Fruit fly (Drosophila melanogaster) whole organism, embryonic: ENCODE results near the gene Rab9Fb.
A peak's percentile ranks its signal among the peaks of the same experiment; 100 is the strongest.

ENCODE experiments used
- Atf3 ChIP-seq: fragments of 200-800 bp; sonication (Bioruptor generic); optimal IDR thresholded peaks from 3 replicates; lab custom pipeline; 2016; ENCODE audit warnings: missing biosample characterization, missing genetic modification characterization
- Atf6 ChIP-seq: fragments of 200-800 bp; sonication (Bioruptor generic); IDR thresholded peaks from 2 replicates; pipeline ENCODE4 v1.3.6; 2022; ENCODE audit warnings: missing biosample characterization, missing genetic modification characterization
- Bdp1 ChIP-seq: fragments of 200-800 bp; sonication (Bioruptor generic); optimal IDR thresholded peaks from 3 replicates; lab custom pipeline; 2016; ENCODE audit warnings: missing biosample characterization, missing genetic modification characterization
- Bgb ChIP-seq: fragments of 200-800 bp; sonication (Bioruptor generic); IDR thresholded peaks from 2 replicates; pipeline ENCODE4 v1.3.6; 2022; ENCODE audit warnings: missing biosample characterization, missing genetic modification characterization; ENCODE audit not compliant: partially characterized antibody
- CG11085 ChIP-seq: fragments of 200-800 bp; sonication (Bioruptor generic); IDR thresholded peaks from 2 replicates; pipeline ENCODE4 v1.3.6; 2022; ENCODE audit warnings: missing biosample characterization, missing genetic modification characterization
- CG11560 ChIP-seq: fragments of 200-800 bp; sonication (Bioruptor generic); IDR thresholded peaks from 3 replicates; pipeline ENCODE4 v1.3.6; 2022; ENCODE audit warnings: missing biosample characterization, missing genetic modification characterization
- CG13287 ChIP-seq: fragments of 200-800 bp; sonication (Bioruptor generic); IDR thresholded peaks from 2 replicates; pipeline ENCODE4 v1.3.6; 2022; ENCODE audit warnings: missing biosample characterization, missing genetic modification characterization; ENCODE audit not compliant: partially characterized antibody
- CG1792 ChIP-seq: fragments of 200-800 bp; sonication (Bioruptor generic); optimal IDR thresholded peaks from 2 replicates; lab custom pipeline; 2016; ENCODE audit warnings: missing biosample characterization, missing genetic modification characterization
- CG2202 ChIP-seq: fragments of 200-800 bp; sonication (Bioruptor generic); optimal IDR thresholded peaks from 2 replicates; lab custom pipeline; 2018; ENCODE audit warnings: missing biosample characterization, mild to moderate bottlenecking, missing genetic modification characterization
- CG30431 ChIP-seq: fragments of 200-800 bp; sonication (Bioruptor generic); optimal IDR thresholded peaks from 2 replicates; lab custom pipeline; 2017; ENCODE audit warnings: missing biosample characterization, missing genetic modification characterization
- CG31365 ChIP-seq: fragments of 200-800 bp; sonication (Bioruptor generic); optimal IDR thresholded peaks from 2 replicates; lab custom pipeline; 2018; ENCODE audit warnings: missing biosample characterization, mild to moderate bottlenecking, missing genetic modification characterization
- CG32767 ChIP-seq: fragments of 200-800 bp; sonication (Bioruptor generic); IDR thresholded peaks from 2 replicates; pipeline ENCODE4 v1.3.6; 2022; ENCODE audit warnings: missing biosample characterization, missing genetic modification characterization
- CG34376 ChIP-seq: fragments of 200-800 bp; sonication (Bioruptor generic); optimal IDR thresholded peaks from 2 replicates; lab custom pipeline; 2018; ENCODE audit warnings: missing biosample characterization, mild to moderate bottlenecking, missing genetic modification characterization
- CG42726 ChIP-seq: fragments of 200-800 bp; sonication (Bioruptor generic); IDR thresholded peaks from 2 replicates; pipeline ENCODE4 v1.3.6; 2022; ENCODE audit warnings: missing biosample characterization, missing genetic modification characterization; ENCODE audit not compliant: partially characterized antibody
- CG4282 ChIP-seq: fragments of 200-800 bp; sonication (Bioruptor generic); optimal IDR thresholded peaks from 2 replicates; lab custom pipeline; 2016; ENCODE audit warnings: missing biosample characterization, missing genetic modification characterization
- CG43689 ChIP-seq: fragments of 200-800 bp; sonication (Bioruptor generic); IDR thresholded peaks from 2 replicates; pipeline ENCODE4 v1.3.6; 2022; ENCODE audit warnings: missing biosample characterization, missing genetic modification characterization
- CG4404 ChIP-seq: fragments of 200-800 bp; sonication (Bioruptor generic); IDR thresholded peaks from 2 replicates; pipeline ENCODE4 v1.3.6; 2022; ENCODE audit warnings: missing biosample characterization, missing genetic modification characterization
- CG4707 ChIP-seq: fragments of 200-800 bp; sonication (Bioruptor generic); optimal IDR thresholded peaks from 2 replicates; lab custom pipeline; 2018; ENCODE audit warnings: missing biosample characterization, mild to moderate bottlenecking, missing genetic modification characterization, moderate library complexity
- CG4854 ChIP-seq: fragments of 200-800 bp; sonication (Bioruptor generic); optimal IDR thresholded peaks from 2 replicates; lab custom pipeline; 2016; ENCODE audit warnings: missing biosample characterization, missing genetic modification characterization, inconsistent platforms
- CG6765 ChIP-seq: fragments of 200-800 bp; sonication (Bioruptor generic); optimal IDR thresholded peaks from 3 replicates; lab custom pipeline; 2017; ENCODE audit warnings: missing biosample characterization, mild to moderate bottlenecking, missing genetic modification characterization
- CG7357 ChIP-seq: fragments of 200-800 bp; sonication (Bioruptor generic); IDR thresholded peaks from 3 replicates; pipeline ENCODE4 v1.3.6; 2022; ENCODE audit warnings: missing biosample characterization, missing genetic modification characterization
- CG9797 ChIP-seq: fragments of 200-800 bp; sonication (Bioruptor generic); optimal IDR thresholded peaks from 3 replicates; lab custom pipeline; 2018; ENCODE audit warnings: missing biosample characterization, mild to moderate bottlenecking, missing genetic modification characterization
- CG9932 ChIP-seq: fragments of 200-800 bp; sonication (Bioruptor generic); IDR thresholded peaks from 2 replicates; pipeline ENCODE4 v1.3.6; 2022; ENCODE audit warnings: missing biosample characterization, missing genetic modification characterization
- CHES-1-like ChIP-seq: fragments of 200-800 bp; sonication (Bioruptor generic); optimal IDR thresholded peaks from 2 replicates; lab custom pipeline; 2016; ENCODE audit warnings: missing biosample characterization, missing genetic modification characterization
- CkIIα-i1 ChIP-seq: fragments of 200-800 bp; sonication (Bioruptor generic); IDR thresholded peaks from 2 replicates; pipeline ENCODE4 v1.3.6; 2022; ENCODE audit warnings: missing biosample characterization, missing genetic modification characterization
- Hand ChIP-seq: fragments of 200-800 bp; sonication (Bioruptor generic); optimal IDR thresholded peaks from 2 replicates; lab custom pipeline; 2017; ENCODE audit warnings: mild to moderate bottlenecking, missing biosample characterization, missing genetic modification reagents, missing genetic modification characterization
- Hr3 ChIP-seq: fragments of 200-800 bp; sonication (Bioruptor generic); optimal IDR thresholded peaks from 3 replicates; lab custom pipeline; 2016; ENCODE audit warnings: missing biosample characterization, missing genetic modification characterization
- Hr39 ChIP-seq: fragments of >200 bp; optimal IDR thresholded peaks from 2 replicates; lab custom pipeline; 2017
- Hr51 ChIP-seq, 2 experiments: fragments of 200-800 bp; sonication (Bioruptor generic); optimal IDR thresholded peaks; 2 replicates in 1 of 2; 3 replicates in 1 of 2; lab custom pipeline; 2016 to 2018; ENCODE audit warnings: missing biosample characterization in 2 of 2, missing genetic modification characterization in 2 of 2, mild to moderate bottlenecking in 1 of 2, moderate library complexity in 1 of 2
- NK7.1 ChIP-seq: fragments of 200-800 bp; sonication (Bioruptor generic); optimal IDR thresholded peaks from 3 replicates; lab custom pipeline; 2016; ENCODE audit warnings: missing biosample characterization, missing genetic modification characterization
- Scr ChIP-seq: fragments of 200-800 bp; sonication (Bioruptor generic); IDR thresholded peaks from 2 replicates; pipeline ENCODE4 v1.3.6; 2022; ENCODE audit warnings: missing biosample characterization, missing genetic modification characterization; ENCODE audit not compliant: partially characterized antibody
- Six4 ChIP-seq: fragments of 200-800 bp; sonication (Bioruptor generic); optimal IDR thresholded peaks from 2 replicates; lab custom pipeline; 2016; ENCODE audit warnings: missing biosample characterization, missing genetic modification characterization
- Stat92E ChIP-seq, 3 experiments: fragments of >200 bp in 2 of 3; fragments of 200-800 bp in 1 of 3; sonication (Bioruptor generic) in 1 of 3; optimal IDR thresholded peaks; 2 replicates each; lab custom pipeline; 2017 to 2019; ENCODE audit warnings: missing biosample characterization in 3 of 3, missing genetic modification characterization in 3 of 3, mild to moderate bottlenecking in 1 of 3, moderate library complexity in 1 of 3
- amos ChIP-seq: fragments of 200-800 bp; sonication (Bioruptor generic); IDR thresholded peaks from 2 replicates; pipeline ENCODE4 v1.3.6; 2022; ENCODE audit warnings: missing biosample characterization, missing genetic modification characterization; ENCODE audit not compliant: partially characterized antibody
- ap ChIP-seq: fragments of 200-800 bp; sonication (Bioruptor generic); IDR thresholded peaks from 2 replicates; pipeline ENCODE4 v1.3.6; 2022; ENCODE audit warnings: missing biosample characterization, missing genetic modification characterization
- bbx ChIP-seq: fragments of 200-800 bp; sonication (Bioruptor generic); IDR thresholded peaks from 2 replicates; pipeline ENCODE4 v1.3.6; 2022; ENCODE audit warnings: missing biosample characterization, missing genetic modification characterization; ENCODE audit not compliant: partially characterized antibody
- dati ChIP-seq: fragments of 200-800 bp; sonication (Bioruptor generic); IDR thresholded peaks from 2 replicates; pipeline ENCODE4 v1.3.6; 2022; ENCODE audit warnings: missing biosample characterization, missing genetic modification characterization
- disco-r ChIP-seq: fragments of 200-800 bp; sonication (Bioruptor generic); optimal IDR thresholded peaks from 2 replicates; lab custom pipeline; 2016; ENCODE audit warnings: missing biosample characterization, missing genetic modification characterization
- fd96Cb ChIP-seq: fragments of 200-800 bp; sonication (Bioruptor generic); optimal IDR thresholded peaks from 2 replicates; lab custom pipeline; 2018; ENCODE audit warnings: missing biosample characterization, mild to moderate bottlenecking, missing genetic modification characterization, moderate library complexity
- gem ChIP-seq: fragments of 200-800 bp; sonication (Bioruptor generic); optimal IDR thresholded peaks from 2 replicates; lab custom pipeline; 2019; ENCODE audit warnings: missing biosample characterization, mild to moderate bottlenecking, missing genetic modification characterization, moderate library complexity
- grau ChIP-seq: fragments of 200-800 bp; optimal IDR thresholded peaks from 3 replicates; lab custom pipeline; 2019; ENCODE audit warnings: missing biosample characterization, mild to moderate bottlenecking, missing genetic modification characterization, moderate library complexity
- hbn ChIP-seq: fragments of 200-800 bp; sonication (Bioruptor generic); IDR thresholded peaks from 2 replicates; pipeline ENCODE4 v1.3.6; 2022; ENCODE audit warnings: missing biosample characterization, missing genetic modification characterization; ENCODE audit not compliant: partially characterized antibody
- nom ChIP-seq: fragments of 200-800 bp; sonication (Bioruptor generic); optimal IDR thresholded peaks from 2 replicates; lab custom pipeline; 2017; ENCODE audit warnings: missing biosample characterization, missing genetic modification characterization, mild to moderate bottlenecking, moderate library complexity, missing genetic modification reagents
- sc ChIP-seq, 3 experiments: fragments of >200 bp in 2 of 3; fragments of 200-800 bp in 1 of 3; sonication (Bioruptor generic) in 1 of 3; optimal IDR thresholded peaks; 2 replicates in 2 of 3; 3 replicates in 1 of 3; lab custom pipeline; 2017; ENCODE audit warnings: mild to moderate bottlenecking in 1 of 3, missing biosample characterization in 1 of 3, missing genetic modification characterization in 1 of 3, missing genetic modification reagents in 1 of 3
- sob ChIP-seq: fragments of 200-800 bp; sonication (Bioruptor generic); IDR thresholded peaks from 2 replicates; pipeline ENCODE4 v1.3.6; 2022; ENCODE audit warnings: missing biosample characterization, missing genetic modification characterization
- tap ChIP-seq: fragments of 200-800 bp; optimal IDR thresholded peaks from 3 replicates; lab custom pipeline; 2019; ENCODE audit warnings: missing biosample characterization, mild to moderate bottlenecking, missing genetic modification characterization, moderate library complexity
- trh ChIP-seq: fragments of 200-800 bp; sonication (Bioruptor generic); optimal IDR thresholded peaks from 2 replicates; lab custom pipeline; 2016; ENCODE audit warnings: missing biosample characterization, missing genetic modification characterization
- unc-4 ChIP-seq: fragments of 200-800 bp; sonication (Bioruptor generic); IDR thresholded peaks from 2 replicates; pipeline ENCODE4 v1.3.6; 2022; ENCODE audit warnings: missing biosample characterization, missing genetic modification characterization; ENCODE audit not compliant: partially characterized antibody
- vvl ChIP-seq: fragments of 200-800 bp; sonication (Bioruptor generic); IDR thresholded peaks from 2 replicates; pipeline ENCODE4 v1.3.6; 2022; ENCODE audit warnings: missing biosample characterization, missing genetic modification characterization
- zfh2 ChIP-seq: fragments of 200-800 bp; sonication (Bioruptor generic); optimal IDR thresholded peaks from 2 replicates; lab custom pipeline; 2016; ENCODE audit warnings: missing biosample characterization, missing genetic modification characterization

The Rab9Fb gene

DNA sequence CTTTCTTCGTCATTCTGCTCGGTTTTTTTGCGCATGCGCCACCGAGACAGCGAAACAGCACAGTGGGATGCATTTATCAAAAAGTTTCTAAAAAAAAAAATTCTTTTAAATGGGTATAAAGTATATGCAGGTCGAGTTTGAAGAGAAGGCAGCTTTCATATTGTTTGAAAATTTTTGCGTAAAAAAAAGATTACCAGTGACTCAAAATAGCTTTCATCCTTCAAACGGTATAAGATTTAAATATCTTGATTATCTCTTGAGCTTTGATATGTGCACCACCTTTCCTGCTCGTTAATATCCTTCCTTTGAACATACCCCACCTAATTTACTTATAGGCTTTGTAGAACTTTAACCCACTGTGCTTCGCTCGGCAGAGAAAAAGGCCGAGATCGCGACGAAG lies 47.2 kb downstream of the Rab9Fb start (continued):
- no peak for TF ChIP-seq CG9797 (GFP tag; lab: Kevin White, UChicago)
- no peak for TF ChIP-seq CG11560 (tag; lab: Robert Waterston, UW)
- peak; percentile 34 for TF ChIP-seq CG1792 (GFP tag; lab: Kevin White, UChicago)
- TF ChIP-seq hbn (GFP tag; lab: Robert Waterston, UW), result no peak
- no peak for TF ChIP-seq CG13287 (GFP tag; lab: Robert Waterston, UW)
- peak; percentile 21 for TF ChIP-seq Bdp1
- peak; percentile 31; the same call in 1 of the 2 replicates for TF ChIP-seq CG32767 (GFP tag; lab: Robert Waterston, UW)
- TF ChIP-seq Atf3 (GFP tag; lab: Kevin White, UChicago), result peak; percentile 6
- no peak for TF ChIP-seq CG9932 (GFP tag; lab: Robert Waterston, UW)
- no peak for TF ChIP-seq amos (GFP tag; lab: Robert Waterston, UW)
- TF ChIP-seq CG6765 (GFP tag; lab: Kevin White, UChicago), result no peak
- TF ChIP-seq CG4282 (GFP tag; lab: Kevin White, UChicago), result no peak
- TF ChIP-seq gem (tag; lab: Kevin White, UChicago), result peak; percentile 83
- peak; percentile 15; the same call in 1 of the 2 replicates for TF ChIP-seq sob (GFP tag; lab: Robert Waterston, UW)
- peak; percentile 4 for TF ChIP-seq NK7.1 (GFP tag; lab: Kevin White, UChicago)
- TF ChIP-seq disco-r (GFP tag; lab: Kevin White, UChicago), result no peak
- peak; percentile 15 for TF ChIP-seq CG4854 (GFP tag; lab: Kevin White, UChicago)
- no peak for TF ChIP-seq trh (GFP tag; lab: Kevin White, UChicago)
- peak; percentile 39; the same call in 1 of the 2 replicates for TF ChIP-seq Atf6
- TF ChIP-seq bbx (GFP tag; lab: Robert Waterston, UW), result no peak
- TF ChIP-seq grau (tag; lab: Kevin White, UChicago), result peak; percentile 70
- no peak for TF ChIP-seq CkIIα-i1 (GFP tag; lab: Robert Waterston, UW)
- TF ChIP-seq ap, result 0 out of 2 replicates have a peak, but pooled peaks have one; percentile 32
- TF ChIP-seq CG34376 (GFP tag; lab: Kevin White, UChicago), result no peak
- TF ChIP-seq fd96Cb, result peak; percentile 79
- no peak for TF ChIP-seq tap (tag; lab: Kevin White, UChicago)
- TF ChIP-seq vvl (GFP tag; lab: Robert Waterston, UW), result peak; percentile 71
- no peak for TF ChIP-seq CG42726
- TF ChIP-seq Stat92E (GFP tag; optimal IDR thresholded peaks at IDR 0.05; lab: Kevin White, UChicago), result no peak
- TF ChIP-seq CG43689 (GFP tag; lab: Robert Waterston, UW), result no peak
- no peak for TF ChIP-seq Hand (GFP tag; lab: Kevin White, UChicago)
- no peak for TF ChIP-seq sc (optimal IDR thresholded peaks at IDR 0.05; lab: Kevin White, UChicago)
- peak; percentile 67 for TF ChIP-seq sc (GFP tag; optimal IDR thresholded peaks at IDR 0.05; lab: Kevin White, UChicago)
- peak; percentile 39 for TF ChIP-seq CG30431 (GFP tag; lab: Kevin White, UChicago)
- no peak for TF ChIP-seq nom (GFP tag; lab: Kevin White, UChicago)
- no peak for TF ChIP-seq CG7357
- no peak for TF ChIP-seq CG31365 (tag; lab: Kevin White, UChicago)
- TF ChIP-seq Scr (GFP tag; lab: Robert Waterston, UW), result no peak
- TF ChIP-seq CG2202 (tag; lab: Kevin White, UChicago), result peak; percentile 37
- no peak for TF ChIP-seq CG11085 (GFP tag; lab: Robert Waterston, UW)
- TF ChIP-seq Bgb, result no peak
- peak; percentile 16 for TF ChIP-seq CHES-1-like (GFP tag; lab: Kevin White, UChicago)
- TF ChIP-seq Hr3 (GFP tag; lab: Kevin White, UChicago), result peak; percentile 49
- TF ChIP-seq Hr39, result no peak
- peak; percentile 49 for TF ChIP-seq Six4 (GFP tag; lab: Kevin White, UChicago)
- no peak for TF ChIP-seq unc-4
- peak; percentile 68 for TF ChIP-seq CG4707
- TF ChIP-seq CG4404 (GFP tag; lab: Robert Waterston, UW), result peak; percentile 59
- peak; percentile 4 for TF ChIP-seq zfh2 (GFP tag; lab: Kevin White, UChicago)
- peak; percentile 30 to 71 for TF ChIP-seq Hr51 (GFP tag; optimal IDR thresholded peaks at IDR 0.05; lab: Kevin White, UChicago)
- TF ChIP-seq dati (GFP tag; lab: Robert Waterston, UW), result no peak
